Worm (Caenorhabditis elegans) whole organism, L4 larva: ENCODE results near the gene mlt-11.

Source experiments
- ZK546.5 ChIP-seq, 2 experiments: sonication (generic microtip); optimal IDR thresholded peaks; 2 replicates each; lab custom pipeline; 2017; ENCODE audit warnings: missing biosample characterization in 2 of 2, missing genetic modification characterization in 2 of 2
- aly-2 ChIP-seq: sonication (generic microtip); optimal IDR thresholded peaks from 2 replicates; lab custom pipeline; 2018; ENCODE audit warnings: missing biosample characterization, missing genetic modification characterization
- ceh-82 ChIP-seq: sonication (generic microtip); optimal IDR thresholded peaks from 2 replicates; lab custom pipeline; 2017; ENCODE audit warnings: missing biosample characterization, missing genetic modification characterization
- daf-12 ChIP-seq: fragments of 150-350 bp; optimal IDR thresholded peaks from 2 replicates; lab custom pipeline; 2014; ENCODE audit warnings: missing biosample characterization, missing genetic modification reagents, missing genetic modification characterization
- dmd-9 ChIP-seq: fragments of 200-800 bp; sonication (Bioruptor generic); IDR thresholded peaks from 2 replicates; pipeline ENCODE4 v1.3.6; 2022; ENCODE audit warnings: missing genetic modification reagents, missing genetic modification characterization, missing compliant biosample characterization
- lir-3 ChIP-seq: sonication (generic microtip); optimal IDR thresholded peaks from 2 replicates; lab custom pipeline; 2016; ENCODE audit warnings: mild to moderate bottlenecking, missing genetic modification characterization, missing compliant biosample characterization
- mdt-29 ChIP-seq: fragments of 200-800 bp; sonication (Bioruptor generic); IDR thresholded peaks from 2 replicates; pipeline ENCODE4 v1.3.6; 2022; ENCODE audit warnings: missing genetic modification reagents, missing genetic modification characterization, missing compliant biosample characterization
- nhr-11 ChIP-seq: fragments of 150-350 bp; optimal IDR thresholded peaks from 2 replicates; lab custom pipeline; 2014; ENCODE audit warnings: missing biosample characterization, missing genetic modification characterization
- nhr-77 ChIP-seq: fragments of 150-350 bp; optimal IDR thresholded peaks from 2 replicates; lab custom pipeline; 2014; ENCODE audit warnings: missing biosample characterization, missing genetic modification characterization
- set-16 ChIP-seq: fragments of 200-800 bp; sonication (Bioruptor generic); IDR thresholded peaks from 2 replicates; pipeline ENCODE4 v1.3.6; 2022; ENCODE audit warnings: missing genetic modification reagents, missing genetic modification characterization, missing compliant biosample characterization
- tag-97 ChIP-seq: fragments of 200-800 bp; sonication (Bioruptor generic); IDR thresholded peaks from 2 replicates; pipeline ENCODE4 v1.3.6; 2022; ENCODE audit warnings: missing genetic modification characterization, missing compliant biosample characterization

DNA sequence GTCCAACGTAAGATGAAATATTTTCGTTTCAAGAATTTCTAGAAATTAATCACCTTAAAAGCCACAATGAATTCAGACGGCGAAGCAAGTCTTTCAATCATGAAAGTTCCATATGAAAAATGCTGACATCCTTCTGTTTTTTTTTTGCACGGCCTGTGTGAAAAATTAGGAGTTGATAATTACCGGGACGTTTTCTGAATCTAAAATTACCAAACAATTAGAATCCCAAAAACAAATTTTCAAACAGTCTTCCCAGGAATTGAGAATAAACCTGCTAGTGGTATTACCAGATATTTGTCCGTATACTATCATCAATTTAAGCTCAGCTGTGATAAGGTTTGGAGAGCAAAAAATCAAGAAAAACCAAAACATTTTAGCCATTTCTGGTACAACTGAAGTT is 28.7 kb upstream of the mlt-11 start, which contains the start of gene Y44A6B.3:
- TF ChIP-seq mdt-29 (GFP tag; lab: Robert Waterston, UW): no peak
- TF ChIP-seq tag-97: no peak
- TF ChIP-seq lir-3 (tag; lab: Kevin White, UChicago): no peak
- TF ChIP-seq nhr-77 (tag; lab: Kevin White, UChicago): no peak
- TF ChIP-seq dmd-9 (GFP tag; lab: Robert Waterston, UW): no peak
- TF ChIP-seq ceh-82 (tag; lab: Kevin White, UChicago): no peak
- TF ChIP-seq set-16: no peak
- no peak for TF ChIP-seq ZK546.5 (tag; optimal IDR thresholded peaks at IDR 0.05; lab: Kevin White, UChicago)
- TF ChIP-seq nhr-11 (tag; lab: Kevin White, UChicago): no peak
- TF ChIP-seq daf-12 (tag; lab: Kevin White, UChicago): no peak
- TF ChIP-seq aly-2: no peak
